Worm (Caenorhabditis elegans): ENCODE measurements around the gene ZK593.3.
A peak's percentile ranks its signal among the peaks of the same experiment; 100 is the strongest.

ZK593.3 gene

ce11 chrIV:10935336-10935735, 19.8 kb downstream of the ZK593.3 start (continued):
- TF ChIP-seq pha-4 (tag; optimal IDR thresholded peaks at IDR 0.05) (no peak), F55B11.4 (tag; optimal IDR thresholded peaks at IDR 0.05; ENCODE audit: borderline replicate concordance, insufficient read depth) (no peak), zfh-2 (GFP tag; conservative IDR thresholded peaks at IDR 0.05) (peak; percentile 58), xnd-1 (tag; optimal IDR thresholded peaks at IDR 0.05) (no peak), F23B12.7 (tag; optimal IDR thresholded peaks at IDR 0.05; ENCODE audit: insufficient read depth) (no peak), ZK185.1 (tag; optimal IDR thresholded peaks at IDR 0.05; ENCODE audit: poor library complexity, severe bottlenecking) (peak; percentile 71), attf-6 (GFP tag; IDR thresholded peaks at IDR 0.05) (no peak), Y53G8AR.9 (GFP tag; conservative IDR thresholded peaks at IDR 0.05) (peak; percentile 47; the same call in 1 of the 2 replicates), hmg-1.2 (GFP tag; IDR thresholded peaks at IDR 0.05) (peak; percentile 77), gei-17 (GFP tag; optimal IDR thresholded peaks at IDR 0.05) (no peak), madf-3 (GFP tag; IDR thresholded peaks at IDR 0.05) (peak; percentile 80; the same call in 1 of the 2 replicates), nhr-27 (tag; optimal IDR thresholded peaks at IDR 0.05) (no peak), tbp1 (GFP tag; optimal IDR thresholded peaks at IDR 0.05) (peak; percentile 54), hmg-20 (GFP tag; IDR thresholded peaks at IDR 0.05) (no peak), unc-130 (GFP tag; optimal IDR thresholded peaks at IDR 0.05) (no peak), lsl-1 (GFP tag; optimal IDR thresholded peaks at IDR 0.05) (no peak), F57A8.1 (GFP tag; optimal IDR thresholded peaks at IDR 0.05) (no peak), mxl-1 (tag; optimal IDR thresholded peaks at IDR 0.05) (no peak), D2030.7 (GFP tag; IDR thresholded peaks at IDR 0.05) (no peak), dox-1 (GFP tag; IDR thresholded peaks at IDR 0.05) (peak; percentile 75), F37B4.10 (GFP tag; IDR thresholded peaks at IDR 0.05) (no peak), mel-28 (tag; optimal IDR thresholded peaks at IDR 0.05; ENCODE audit: borderline replicate concordance) (no peak), atf-7 (tag; optimal IDR thresholded peaks at IDR 0.05) (peak; percentile 74), lir-1 (GFP tag; conservative IDR thresholded peaks at IDR 0.05) (peak; percentile 55), madf-8 (GFP tag; conservative IDR thresholded peaks at IDR 0.05) (no peak), mcd-1 (GFP tag; IDR thresholded peaks at IDR 0.05) (peak; percentile 76), nfya-2 (GFP tag; IDR thresholded peaks at IDR 0.05) (no peak), him-1 (tag; optimal IDR thresholded peaks at IDR 0.05) (no peak), ceh-40 (GFP tag; IDR thresholded peaks at IDR 0.05) (0 out of 2 replicates have a peak, but pooled peaks have one; percentile 27), aptf-3 (GFP tag; IDR thresholded peaks at IDR 0.05) (no peak), ceh-58 (GFP tag; IDR thresholded peaks at IDR 0.05) (no peak), Y79H2A.3 (GFP tag; conservative IDR thresholded peaks at IDR 0.05) (no peak), ceh-91 (GFP tag; IDR thresholded peaks at IDR 0.05) (no peak), ccch-3 (GFP tag; optimal IDR thresholded peaks at IDR 0.05) (no peak), ztf-6 (GFP tag; IDR thresholded peaks at IDR 0.05) (no peak), nhr-90 (tag; optimal IDR thresholded peaks at IDR 0.05) (no peak), egrh-3 (GFP tag; IDR thresholded peaks at IDR 0.05) (peak; percentile 29; the same call in 1 of the 2 replicates), Y53F4B.3 (GFP tag; IDR thresholded peaks at IDR 0.05) (no peak), lin-40 (tag; optimal IDR thresholded peaks at IDR 0.05) (peak; percentile 51), nhr-80 (tag; optimal IDR thresholded peaks at IDR 0.05) (no peak), ceh-27 (GFP tag; optimal IDR thresholded peaks at IDR 0.05) (peak; percentile 83), fkh-3 (tag; optimal IDR thresholded peaks at IDR 0.05) (no peak), T07F8.4 (tag; optimal IDR thresholded peaks at IDR 0.05) (no peak), F52B5.7 (tag; optimal IDR thresholded peaks at IDR 0.05) (peak; percentile 73), dpff-1 (tag; optimal IDR thresholded peaks at IDR 0.05) (no peak), athp-1 (tag; optimal IDR thresholded peaks at IDR 0.05) (no peak), hrde-1 (tag; optimal IDR thresholded peaks at IDR 0.05; ENCODE audit: borderline replicate concordance) (no peak), die-1 (tag; optimal IDR thresholded peaks at IDR 0.05) (peak; percentile 46), pbrm-1 (GFP tag; IDR thresholded peaks at IDR 0.05) (peak; percentile 74)
